Worm (Caenorhabditis elegans) whole organism, midembryonic: Measurements from ENCODE around the gene dgk-4.

Experiments used
- klf-2 ChIP-seq: fragments of 200-800 bp; sonication (Bioruptor generic); conservative IDR thresholded peaks from 2 replicates; pipeline ENCODE4 v1.3.6; 2022; ENCODE audit warnings: missing genetic modification reagents, missing genetic modification characterization, missing compliant biosample characterization
- med-1 ChIP-seq: sonication (generic microtip); optimal IDR thresholded peaks from 2 replicates; lab custom pipeline; 2017; ENCODE audit warnings: missing genetic modification characterization, mild to moderate bottlenecking, missing compliant biosample characterization, antibody characterized with exemption, missing genetic modification reagents; ENCODE audit not compliant: insufficient read depth
- tab-1 ChIP-seq: fragments of 200-800 bp; sonication (Bioruptor generic); IDR thresholded peaks from 2 replicates; pipeline ENCODE4 v1.3.6; 2022; ENCODE audit warnings: missing genetic modification characterization, missing compliant biosample characterization
- ztf-29 ChIP-seq: fragments of 200-800 bp; sonication (Bioruptor generic); IDR thresholded peaks from 2 replicates; pipeline ENCODE4 v1.3.6; 2022; ENCODE audit warnings: missing genetic modification reagents, missing genetic modification characterization, missing compliant biosample characterization

DNA sequence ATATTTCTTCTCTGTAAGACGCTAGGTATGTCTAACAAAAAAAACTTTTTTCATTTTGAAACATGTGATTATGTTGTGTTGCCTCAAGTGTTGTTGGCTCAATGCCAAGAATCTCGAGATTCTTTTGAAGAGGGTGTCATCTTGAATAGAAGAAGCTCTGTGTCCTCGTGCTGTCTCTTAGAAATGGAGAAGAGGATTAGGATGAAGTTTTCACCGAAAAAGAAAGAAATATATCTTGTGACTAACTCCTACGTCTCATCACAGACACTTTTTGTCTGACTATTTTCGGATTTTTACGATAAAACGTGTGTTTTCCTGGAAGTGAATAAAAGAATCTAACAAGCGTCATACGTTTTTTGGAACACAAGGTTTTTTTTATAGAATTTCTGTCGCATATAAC, 43.5 kb upstream of the dgk-4 start:
- TF ChIP-seq med-1 (GFP tag; lab: Kevin White, UChicago) (no peak), tab-1 (GFP tag; lab: Robert Waterston, UW) (no peak), ztf-29 (GFP tag; lab: Robert Waterston, UW) (no peak), klf-2 (no peak)
